Fruit fly (Drosophila melanogaster) whole organism, adult: ENCODE data around the gene lab.

Experiments used
- CG11617 ChIP-seq: fragments of 200-800 bp; sonication (Bioruptor generic); optimal IDR thresholded peaks from 2 replicates; lab custom pipeline; 2017; ENCODE audit warnings: mild to moderate bottlenecking, missing biosample characterization, missing genetic modification reagents, missing genetic modification characterization
- CG12768 ChIP-seq: fragments of 200-800 bp; sonication (Bioruptor generic); optimal IDR thresholded peaks from 2 replicates; lab custom pipeline; 2017; ENCODE audit warnings: missing biosample characterization, missing genetic modification characterization, mild to moderate bottlenecking, moderate library complexity, missing genetic modification reagents
- CG14711 ChIP-seq: fragments of 200-800 bp; sonication (Bioruptor generic); optimal IDR thresholded peaks from 2 replicates; lab custom pipeline; 2018; ENCODE audit warnings: missing biosample characterization, mild to moderate bottlenecking, missing genetic modification characterization, moderate library complexity
- CG1620 ChIP-seq: fragments of 200-800 bp; sonication (Bioruptor generic); optimal IDR thresholded peaks from 2 replicates; lab custom pipeline; 2016; ENCODE audit warnings: missing biosample characterization, missing genetic modification characterization
- CG33017 ChIP-seq: fragments of 200-800 bp; sonication (Bioruptor generic); optimal IDR thresholded peaks from 2 replicates; lab custom pipeline; 2018; ENCODE audit warnings: missing biosample characterization, mild to moderate bottlenecking, missing genetic modification characterization, moderate library complexity
- CG5204 ChIP-seq: fragments of 200-800 bp; sonication (Bioruptor generic); optimal IDR thresholded peaks from 2 replicates; lab custom pipeline; 2016; ENCODE audit warnings: missing biosample characterization, missing genetic modification characterization
- CG7045 ChIP-seq: fragments of 200-800 bp; sonication (Bioruptor generic); optimal IDR thresholded peaks from 2 replicates; lab custom pipeline; 2017; ENCODE audit warnings: missing biosample characterization, mild to moderate bottlenecking, missing genetic modification characterization
- CG7101 ChIP-seq: fragments of 200-800 bp; sonication (Bioruptor generic); optimal IDR thresholded peaks from 2 replicates; lab custom pipeline; 2018; ENCODE audit warnings: missing biosample characterization, mild to moderate bottlenecking, missing genetic modification characterization, moderate library complexity
- Clk ChIP-seq: fragments of 200-800 bp; sonication (Bioruptor generic); optimal IDR thresholded peaks from 2 replicates; lab custom pipeline; 2017; ENCODE audit warnings: missing biosample characterization, missing genetic modification characterization
- Crg-1 ChIP-seq: fragments of 200-800 bp; sonication (Bioruptor generic); optimal IDR thresholded peaks from 2 replicates; lab custom pipeline; 2016; ENCODE audit warnings: missing biosample characterization, missing genetic modification characterization
- Hr96 ChIP-seq: fragments of 200-800 bp; sonication (Bioruptor generic); optimal IDR thresholded peaks from 2 replicates; lab custom pipeline; 2016; ENCODE audit warnings: missing biosample characterization, missing genetic modification characterization
- Mnt ChIP-seq: fragments of 200-800 bp; sonication (Bioruptor generic); optimal IDR thresholded peaks from 2 replicates; lab custom pipeline; 2016; ENCODE audit warnings: missing biosample characterization, mild to moderate bottlenecking, missing genetic modification characterization
- bab1 ChIP-seq: fragments of 200-800 bp; sonication (Bioruptor generic); optimal IDR thresholded peaks from 3 replicates; lab custom pipeline; 2019; ENCODE audit warnings: missing biosample characterization, mild to moderate bottlenecking, missing genetic modification characterization, moderate library complexity
- cic ChIP-seq: fragments of 200-800 bp; sonication (Bioruptor generic); optimal IDR thresholded peaks from 2 replicates; lab custom pipeline; 2017; ENCODE audit warnings: missing biosample characterization, mild to moderate bottlenecking, missing genetic modification characterization, moderate library complexity
- cnc ChIP-seq, 2 experiments: fragments of >200 bp; optimal IDR thresholded peaks; 2 replicates each; lab custom pipeline; 2017
- kay ChIP-seq: fragments of 200-800 bp; sonication (Bioruptor generic); peaks from one replicate; lab custom pipeline; 2016; ENCODE audit warnings: missing biosample characterization, missing genetic modification characterization, borderline replicate concordance
- ovo ChIP-seq: fragments of 200-800 bp; sonication (Bioruptor generic); optimal IDR thresholded peaks from 2 replicates; lab custom pipeline; 2016; ENCODE audit warnings: missing biosample characterization, missing genetic modification characterization
- pad ChIP-seq: fragments of 200-800 bp; sonication (Bioruptor generic); optimal IDR thresholded peaks from 3 replicates; lab custom pipeline; 2017; ENCODE audit warnings: missing biosample characterization, missing genetic modification characterization, mild to moderate bottlenecking, moderate library complexity, missing genetic modification reagents
- tj ChIP-seq: fragments of 200-800 bp; sonication (Bioruptor generic); optimal IDR thresholded peaks from 3 replicates; lab custom pipeline; 2017; ENCODE audit warnings: missing biosample characterization, mild to moderate bottlenecking, missing genetic modification characterization, moderate library complexity
- toe ChIP-seq: fragments of 200-800 bp; sonication (Bioruptor generic); optimal IDR thresholded peaks from 2 replicates; lab custom pipeline; 2016; ENCODE audit warnings: missing biosample characterization, missing genetic modification characterization

The lab gene

dm6 chr3R:6696221-6696749 lies 17.9 kb upstream of the lab start, which contains the start of gene Ccp84Ac:
Ccp84Ac (minus strand) TSS chr3R:6696271.
- no peak for TF ChIP-seq bab1 (GFP tag; lab: Kevin White, UChicago)
- no peak for TF ChIP-seq CG14711
- TF ChIP-seq Crg-1 (GFP tag; lab: Kevin White, UChicago) = no peak
- no peak for TF ChIP-seq cic (GFP tag; lab: Kevin White, UChicago)
- TF ChIP-seq pad = no peak
- no peak for TF ChIP-seq CG33017
- TF ChIP-seq CG7101 = no peak
- no peak for TF ChIP-seq CG7045
- no peak for TF ChIP-seq ovo (GFP tag; lab: Kevin White, UChicago)
- TF ChIP-seq Mnt = no peak
- TF ChIP-seq tj = no peak
- TF ChIP-seq CG12768 (GFP tag; lab: Kevin White, UChicago) = no peak
- no peak for TF ChIP-seq toe
- no peak for TF ChIP-seq kay (GFP tag; lab: Kevin White, UChicago)
- no peak for TF ChIP-seq CG11617 (GFP tag; lab: Kevin White, UChicago)
- no peak for TF ChIP-seq cnc (optimal IDR thresholded peaks at IDR 0.05; lab: Kevin White, UChicago)
- no peak for TF ChIP-seq Hr96 (GFP tag; lab: Kevin White, UChicago)
- no peak for TF ChIP-seq CG1620 (GFP tag; lab: Kevin White, UChicago)

DNA sequence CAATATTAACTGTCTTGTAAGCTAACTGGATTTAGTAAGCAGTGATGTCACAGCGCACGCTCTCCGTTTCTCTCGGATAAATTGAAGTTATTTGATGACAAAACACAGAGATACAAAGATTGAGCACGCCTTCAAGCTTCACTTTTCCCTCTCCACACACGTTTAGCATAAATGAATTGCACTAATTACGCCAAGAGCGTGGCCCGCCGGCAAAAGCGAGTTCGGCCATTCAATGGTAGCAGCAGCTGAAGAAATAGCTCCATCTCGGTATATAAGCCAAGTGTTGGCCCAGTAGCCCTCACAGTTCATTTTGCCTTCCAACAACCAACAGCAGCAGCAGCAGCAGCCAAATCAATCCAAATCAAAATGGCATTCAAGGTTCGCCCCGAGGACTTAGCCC lies 14.0 kb upstream of the lab start, which contains the start of gene Ccp84Ad:
TSS of gene Ccp84Ad (plus strand) at position 301 of the 400 bp plus-strand sequence.
- TF ChIP-seq CG5204 (GFP tag; lab: Kevin White, UChicago) (no peak), bab1 (GFP tag; lab: Kevin White, UChicago) (no peak), CG33017 (no peak), CG7045 (no peak), Crg-1 (GFP tag; lab: Kevin White, UChicago) (no peak), Mnt (no peak), cic (GFP tag; lab: Kevin White, UChicago) (no peak), kay (GFP tag; lab: Kevin White, UChicago) (no peak), CG1620 (GFP tag; lab: Kevin White, UChicago) (no peak), ovo (GFP tag; lab: Kevin White, UChicago) (no peak), toe (no peak), pad (no peak), Clk (GFP tag; lab: Kevin White, UChicago) (no peak), cnc (optimal IDR thresholded peaks at IDR 0.05; lab: Kevin White, UChicago) (no peak), CG14711 (no peak), tj (no peak), CG12768 (GFP tag; lab: Kevin White, UChicago) (no peak), CG11617 (GFP tag; lab: Kevin White, UChicago) (no peak), Hr96 (GFP tag; lab: Kevin White, UChicago) (no peak)

- no peak for TF ChIP-seq pad
- TF ChIP-seq bab1 (GFP tag; lab: Kevin White, UChicago) = no peak
- no peak for TF ChIP-seq CG12768 (GFP tag; lab: Kevin White, UChicago)
- no peak for TF ChIP-seq Clk (GFP tag; lab: Kevin White, UChicago)
- TF ChIP-seq CG5204 (GFP tag; lab: Kevin White, UChicago) = no peak
- no peak for TF ChIP-seq ovo (GFP tag; lab: Kevin White, UChicago)
- no peak for TF ChIP-seq Hr96 (GFP tag; lab: Kevin White, UChicago)
- no peak for TF ChIP-seq cnc (optimal IDR thresholded peaks at IDR 0.05; lab: Kevin White, UChicago)
- TF ChIP-seq CG33017 = no peak
- TF ChIP-seq CG14711 = no peak
- TF ChIP-seq Mnt = no peak
- no peak for TF ChIP-seq cic (GFP tag; lab: Kevin White, UChicago)
- TF ChIP-seq tj = no peak
- no peak for TF ChIP-seq Crg-1 (GFP tag; lab: Kevin White, UChicago)
- no peak for TF ChIP-seq CG7101
- no peak for TF ChIP-seq CG1620 (GFP tag; lab: Kevin White, UChicago)
- no peak for TF ChIP-seq toe
- TF ChIP-seq CG7045 = no peak
- TF ChIP-seq CG11617 (GFP tag; lab: Kevin White, UChicago) = no peak
Measured at dm6 chr3R:6691658-6692057, 13.3 kb upstream of the lab start, which contains the start of gene Ccp84Ae. Ccp84Ae (minus strand) TSS chr3R:6691758.

- no peak for TF ChIP-seq cnc (optimal IDR thresholded peaks at IDR 0.05; lab: Kevin White, UChicago)
- no peak for TF ChIP-seq CG5204 (GFP tag; lab: Kevin White, UChicago)
- TF ChIP-seq CG11617 (GFP tag; lab: Kevin White, UChicago) = no peak
- TF ChIP-seq Crg-1 (GFP tag; lab: Kevin White, UChicago) = no peak
- no peak for TF ChIP-seq tj
- no peak for TF ChIP-seq CG7101
- no peak for TF ChIP-seq Hr96 (GFP tag; lab: Kevin White, UChicago)
- no peak for TF ChIP-seq toe
- no peak for TF ChIP-seq ovo (GFP tag; lab: Kevin White, UChicago)
- no peak for TF ChIP-seq CG14711
- no peak for TF ChIP-seq Mnt
- TF ChIP-seq bab1 (GFP tag; lab: Kevin White, UChicago) = no peak
- no peak for TF ChIP-seq kay (GFP tag; lab: Kevin White, UChicago)
- TF ChIP-seq cic (GFP tag; lab: Kevin White, UChicago) = no peak
- TF ChIP-seq pad = no peak
- TF ChIP-seq CG7045 = no peak
- TF ChIP-seq CG33017 = no peak
- no peak for TF ChIP-seq CG12768 (GFP tag; lab: Kevin White, UChicago)
- TF ChIP-seq CG1620 (GFP tag; lab: Kevin White, UChicago) = no peak
Measured at dm6 chr3R:6690139-6690538, 11.7 kb upstream of the lab start, which contains the start of gene Ccp84Af. Ccp84Af (minus strand) TSS chr3R:6690239.

dm6 chr3R:6688160-6688559 lies 9.8 kb upstream of the lab start:
- TF ChIP-seq toe (no peak), Hr96 (GFP tag; lab: Kevin White, UChicago) (no peak), kay (GFP tag; lab: Kevin White, UChicago) (no peak), CG7101 (no peak), Mnt (no peak), ovo (GFP tag; lab: Kevin White, UChicago) (no peak), cic (GFP tag; lab: Kevin White, UChicago) (no peak)

DNA sequence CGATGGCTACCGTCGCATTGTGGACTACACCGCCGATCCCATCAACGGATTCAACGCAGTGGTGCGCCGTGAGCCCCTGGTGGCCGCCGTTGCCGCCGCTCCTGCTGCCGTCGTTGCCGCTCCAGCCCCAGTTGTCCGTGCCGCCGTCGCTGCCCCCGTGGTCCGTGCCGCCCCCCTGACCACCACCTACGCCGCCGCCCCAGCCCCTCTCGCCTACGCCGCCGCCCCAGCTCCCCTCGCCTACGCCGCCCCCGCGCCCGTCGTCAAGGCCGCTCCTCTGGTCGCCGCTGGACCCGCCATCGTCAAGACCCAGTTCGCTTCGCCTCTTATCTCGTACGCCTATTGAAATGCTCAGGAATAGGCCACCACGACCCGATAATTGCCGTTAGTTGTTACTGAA lies 8.8 kb upstream of the lab start:
- TF ChIP-seq bab1 (GFP tag; lab: Kevin White, UChicago) = no peak
- no peak for TF ChIP-seq Clk (GFP tag; lab: Kevin White, UChicago)
- TF ChIP-seq toe = no peak
- TF ChIP-seq CG33017 = no peak
- no peak for TF ChIP-seq CG7045
